Worm (Caenorhabditis elegans): ENCODE data around the gene B0353.1.

The B0353.1 gene

ce11 chrIII:587009-587408 lies 31.3 kb downstream of the B0353.1 start, which contains the start of gene helq-1:
helq-1 (minus strand) TSS chrIII:587109.
- no peak for TF ChIP-seq flt-1 (GFP tag; IDR thresholded peaks at IDR 0.05)
- no peak for TF ChIP-seq ztf-23 (GFP tag; IDR thresholded peaks at IDR 0.05)
- no peak for TF ChIP-seq tab-1 (GFP tag; IDR thresholded peaks at IDR 0.05)
- TF ChIP-seq ztf-29 (GFP tag; IDR thresholded peaks at IDR 0.05), result no peak
- TF ChIP-seq klf-2 (GFP tag; conservative IDR thresholded peaks at IDR 0.05), result no peak
- TF ChIP-seq med-1 (GFP tag; optimal IDR thresholded peaks at IDR 0.05; ENCODE audit: insufficient read depth), result no peak
- TF ChIP-seq ref-1 (GFP tag; conservative IDR thresholded peaks at IDR 0.05), result no peak
- TF ChIP-seq cog-1 (tag; optimal IDR thresholded peaks at IDR 0.05), result no peak
- no peak for TF ChIP-seq T22C8.4 (GFP tag; IDR thresholded peaks at IDR 0.05)

- TF ChIP-seq flt-1 (GFP tag; IDR thresholded peaks at IDR 0.05), result no peak
- TF ChIP-seq tab-1 (GFP tag; IDR thresholded peaks at IDR 0.05), result no peak
- no peak for TF ChIP-seq T22C8.4 (GFP tag; IDR thresholded peaks at IDR 0.05)
- no peak for TF ChIP-seq ztf-29 (GFP tag; IDR thresholded peaks at IDR 0.05)
- TF ChIP-seq med-1 (GFP tag; optimal IDR thresholded peaks at IDR 0.05; ENCODE audit: insufficient read depth), result no peak
- TF ChIP-seq klf-2 (GFP tag; conservative IDR thresholded peaks at IDR 0.05), result no peak
- no peak for TF ChIP-seq ref-1 (GFP tag; conservative IDR thresholded peaks at IDR 0.05)
- TF ChIP-seq ztf-23 (GFP tag; IDR thresholded peaks at IDR 0.05), result no peak
- TF ChIP-seq cog-1 (tag; optimal IDR thresholded peaks at IDR 0.05), result no peak
Measured at ce11 chrIII:595449-595848, 39.7 kb downstream of the B0353.1 start.

- TF ChIP-seq tab-1 (GFP tag; IDR thresholded peaks at IDR 0.05) (no peak), klf-2 (GFP tag; conservative IDR thresholded peaks at IDR 0.05) (no peak), T22C8.4 (GFP tag; IDR thresholded peaks at IDR 0.05) (peak; percentile 91), ref-1 (GFP tag; conservative IDR thresholded peaks at IDR 0.05) (no peak), ztf-23 (GFP tag; IDR thresholded peaks at IDR 0.05) (no peak), ztf-29 (GFP tag; IDR thresholded peaks at IDR 0.05) (no peak), med-1 (GFP tag; optimal IDR thresholded peaks at IDR 0.05; ENCODE audit: insufficient read depth) (no peak), cog-1 (tag; optimal IDR thresholded peaks at IDR 0.05) (peak; percentile 38), flt-1 (GFP tag; IDR thresholded peaks at IDR 0.05) (0 out of 2 replicates have a peak, but pooled peaks have one; percentile 22)
Measured at ce11 chrIII:598168-598567, 42.4 kb downstream of the B0353.1 start.

ce11 chrIII:598687-599086 lies 42.9 kb downstream of the B0353.1 start, which contains the start of gene Y55B1AR.2:
Y55B1AR.2 (minus strand) TSS chrIII:598787.
- TF ChIP-seq tab-1 (GFP tag; IDR thresholded peaks at IDR 0.05), result no peak
- TF ChIP-seq ref-1 (GFP tag; conservative IDR thresholded peaks at IDR 0.05), result no peak
- TF ChIP-seq med-1 (GFP tag; optimal IDR thresholded peaks at IDR 0.05; ENCODE audit: insufficient read depth), result no peak
- no peak for TF ChIP-seq ztf-23 (GFP tag; IDR thresholded peaks at IDR 0.05)
- no peak for TF ChIP-seq ztf-29 (GFP tag; IDR thresholded peaks at IDR 0.05)
- no peak for TF ChIP-seq cog-1 (tag; optimal IDR thresholded peaks at IDR 0.05)
- no peak for TF ChIP-seq T22C8.4 (GFP tag; IDR thresholded peaks at IDR 0.05)
- no peak for TF ChIP-seq klf-2 (GFP tag; conservative IDR thresholded peaks at IDR 0.05)
- TF ChIP-seq flt-1 (GFP tag; IDR thresholded peaks at IDR 0.05), result no peak

ce11 chrIII:599279-599678 lies 43.5 kb downstream of the B0353.1 start:
- TF ChIP-seq ztf-29 (GFP tag; IDR thresholded peaks at IDR 0.05) (no peak), ztf-23 (GFP tag; IDR thresholded peaks at IDR 0.05) (no peak), T22C8.4 (GFP tag; IDR thresholded peaks at IDR 0.05) (no peak), klf-2 (GFP tag; conservative IDR thresholded peaks at IDR 0.05) (no peak), tab-1 (GFP tag; IDR thresholded peaks at IDR 0.05) (no peak), flt-1 (GFP tag; IDR thresholded peaks at IDR 0.05) (no peak), ref-1 (GFP tag; conservative IDR thresholded peaks at IDR 0.05) (no peak), med-1 (GFP tag; optimal IDR thresholded peaks at IDR 0.05; ENCODE audit: insufficient read depth) (no peak)

ce11 chrIII:600316-600932 lies 44.7 kb downstream of the B0353.1 start, which contains the start of gene lec-6:
lec-6 (minus strand) TSS chrIII:600366.
- TF ChIP-seq tab-1 (GFP tag; IDR thresholded peaks at IDR 0.05) (no peak), T22C8.4 (GFP tag; IDR thresholded peaks at IDR 0.05) (no peak), ztf-29 (GFP tag; IDR thresholded peaks at IDR 0.05) (no peak), med-1 (GFP tag; optimal IDR thresholded peaks at IDR 0.05; ENCODE audit: insufficient read depth) (no peak), klf-2 (GFP tag; conservative IDR thresholded peaks at IDR 0.05) (no peak), ztf-23 (GFP tag; IDR thresholded peaks at IDR 0.05) (no peak), cog-1 (tag; optimal IDR thresholded peaks at IDR 0.05) (no peak), ref-1 (GFP tag; conservative IDR thresholded peaks at IDR 0.05) (no peak), flt-1 (GFP tag; IDR thresholded peaks at IDR 0.05) (no peak)

ce11 chrIII:605415-606054 lies 49.8 kb downstream of the B0353.1 start, which contains the start of the genes Y55B1AR.4 and ttr-7:
Y55B1AR.4 (minus strand) TSS chrIII:605515.
ttr-7 (plus strand) TSS chrIII:606004.
- TF ChIP-seq med-1 (GFP tag; optimal IDR thresholded peaks at IDR 0.05; ENCODE audit: insufficient read depth) (no peak), ref-1 (GFP tag; conservative IDR thresholded peaks at IDR 0.05) (no peak), ztf-29 (GFP tag; IDR thresholded peaks at IDR 0.05) (no peak), flt-1 (GFP tag; IDR thresholded peaks at IDR 0.05) (no peak), cog-1 (tag; optimal IDR thresholded peaks at IDR 0.05) (no peak), ztf-23 (GFP tag; IDR thresholded peaks at IDR 0.05) (no peak), klf-2 (GFP tag; conservative IDR thresholded peaks at IDR 0.05) (no peak), T22C8.4 (GFP tag; IDR thresholded peaks at IDR 0.05) (no peak), tab-1 (GFP tag; IDR thresholded peaks at IDR 0.05) (no peak)

- no peak for TF ChIP-seq T22C8.4 (GFP tag; IDR thresholded peaks at IDR 0.05)
- no peak for TF ChIP-seq tab-1 (GFP tag; IDR thresholded peaks at IDR 0.05)
- no peak for TF ChIP-seq flt-1 (GFP tag; IDR thresholded peaks at IDR 0.05)
- TF ChIP-seq cog-1 (tag; optimal IDR thresholded peaks at IDR 0.05), result no peak
- TF ChIP-seq med-1 (GFP tag; optimal IDR thresholded peaks at IDR 0.05; ENCODE audit: insufficient read depth), result no peak
- no peak for TF ChIP-seq ztf-29 (GFP tag; IDR thresholded peaks at IDR 0.05)
- TF ChIP-seq ref-1 (GFP tag; conservative IDR thresholded peaks at IDR 0.05), result no peak
- no peak for TF ChIP-seq ztf-23 (GFP tag; IDR thresholded peaks at IDR 0.05)
- TF ChIP-seq klf-2 (GFP tag; conservative IDR thresholded peaks at IDR 0.05), result no peak
Measured at ce11 chrIII:609549-609948, 53.8 kb downstream of the B0353.1 start, which contains the start of gene best-17. best-17 (minus strand) TSS chrIII:609649.

- no peak for TF ChIP-seq ztf-23 (GFP tag; IDR thresholded peaks at IDR 0.05)
- TF ChIP-seq flt-1 (GFP tag; IDR thresholded peaks at IDR 0.05), result no peak
- no peak for TF ChIP-seq tab-1 (GFP tag; IDR thresholded peaks at IDR 0.05)
- TF ChIP-seq ref-1 (GFP tag; conservative IDR thresholded peaks at IDR 0.05), result no peak
Measured at ce11 chrIII:611900-612299, 56.1 kb downstream of the B0353.1 start.
